Fruit fly (Drosophila melanogaster) whole organism, embryonic: Measurements from ENCODE around the gene Cyp4d14.

Source experiments
- Aef1 ChIP-seq: fragments of 200-800 bp; sonication (Bioruptor generic); IDR thresholded peaks from 3 replicates; pipeline ENCODE4 v1.3.6; 2022; ENCODE audit warnings: missing biosample characterization, missing genetic modification characterization
- CG10209 ChIP-seq: fragments of 200-800 bp; sonication (Bioruptor generic); optimal IDR thresholded peaks from 3 replicates; lab custom pipeline; 2017; ENCODE audit warnings: missing biosample characterization, mild to moderate bottlenecking, missing genetic modification characterization, missing genetic modification reagents
- CG13894 ChIP-seq: fragments of 200-800 bp; sonication (Bioruptor generic); optimal IDR thresholded peaks from 3 replicates; lab custom pipeline; 2018; ENCODE audit warnings: missing biosample characterization, mild to moderate bottlenecking, missing genetic modification characterization, moderate library complexity
- CG1602 ChIP-seq: fragments of 200-800 bp; sonication (Bioruptor generic); optimal IDR thresholded peaks from 3 replicates; lab custom pipeline; 2016; ENCODE audit warnings: missing biosample characterization, missing genetic modification characterization
- CG16813 ChIP-seq: fragments of 200-800 bp; sonication (Bioruptor generic); IDR thresholded peaks from 3 replicates; pipeline ENCODE4 v1.3.6; 2022; ENCODE audit warnings: missing biosample characterization, missing genetic modification characterization; ENCODE audit not compliant: partially characterized antibody
- CG17385 ChIP-seq: fragments of 200-800 bp; sonication (Bioruptor generic); optimal IDR thresholded peaks from 3 replicates; lab custom pipeline; 2018; ENCODE audit warnings: missing biosample characterization, mild to moderate bottlenecking, missing genetic modification characterization
- CG17568 ChIP-seq: fragments of 200-800 bp; sonication (Bioruptor generic); optimal IDR thresholded peaks from 2 replicates; lab custom pipeline; 2018; ENCODE audit warnings: missing biosample characterization, mild to moderate bottlenecking, missing genetic modification characterization, moderate library complexity
- CG1792 ChIP-seq: fragments of 200-800 bp; sonication (Bioruptor generic); optimal IDR thresholded peaks from 2 replicates; lab custom pipeline; 2016; ENCODE audit warnings: missing biosample characterization, missing genetic modification characterization
- CG18764 ChIP-seq: fragments of 200-800 bp; sonication (Bioruptor generic); optimal IDR thresholded peaks from 3 replicates; lab custom pipeline; 2016; ENCODE audit warnings: missing biosample characterization, missing genetic modification characterization
- CG4424 ChIP-seq: fragments of 200-800 bp; sonication (Bioruptor generic); optimal IDR thresholded peaks from 3 replicates; lab custom pipeline; 2016; ENCODE audit warnings: missing biosample characterization, missing genetic modification characterization
- CG4617 ChIP-seq: fragments of 200-800 bp; sonication (Bioruptor generic); optimal IDR thresholded peaks from 3 replicates; lab custom pipeline; 2016; ENCODE audit warnings: missing biosample characterization, missing genetic modification characterization, borderline replicate concordance
- CG7786 ChIP-seq: fragments of 200-800 bp; sonication (Bioruptor generic); optimal IDR thresholded peaks from 2 replicates; lab custom pipeline; 2016; ENCODE audit warnings: missing biosample characterization, missing genetic modification characterization
- CG7987 ChIP-seq: fragments of 200-800 bp; sonication (Bioruptor generic); optimal IDR thresholded peaks from 2 replicates; lab custom pipeline; 2018; ENCODE audit warnings: missing biosample characterization, mild to moderate bottlenecking, missing genetic modification characterization, moderate library complexity
- CoRest ChIP-seq: fragments of 200-800 bp; sonication (Bioruptor generic); optimal IDR thresholded peaks from 3 replicates; lab custom pipeline; 2018; ENCODE audit warnings: missing biosample characterization, mild to moderate bottlenecking, missing genetic modification characterization, moderate library complexity
- Dbx ChIP-seq: fragments of 200-800 bp; sonication (Bioruptor generic); IDR thresholded peaks from 3 replicates; pipeline ENCODE4 v1.3.6; 2022; ENCODE audit warnings: missing biosample characterization, missing genetic modification characterization
- Doc3 ChIP-seq: fragments of 200-800 bp; sonication (Bioruptor generic); IDR thresholded peaks from 3 replicates; pipeline ENCODE4 v1.3.6; 2022; ENCODE audit warnings: missing biosample characterization, missing genetic modification characterization; ENCODE audit not compliant: partially characterized antibody
- HLHmδ ChIP-seq: fragments of 200-800 bp; sonication (Bioruptor generic); optimal IDR thresholded peaks from 2 replicates; lab custom pipeline; 2018; ENCODE audit warnings: missing biosample characterization, mild to moderate bottlenecking, missing genetic modification characterization, moderate library complexity
- Hr39 ChIP-seq: fragments of >200 bp; optimal IDR thresholded peaks from 2 replicates; lab custom pipeline; 2017
- Nf-YB ChIP-seq: fragments of 200-800 bp; sonication (Bioruptor generic); optimal IDR thresholded peaks from 3 replicates; lab custom pipeline; 2019; ENCODE audit warnings: missing biosample characterization, mild to moderate bottlenecking, missing genetic modification characterization, moderate library complexity
- Nf-YC ChIP-seq: fragments of 200-800 bp; optimal IDR thresholded peaks from 3 replicates; lab custom pipeline; 2019; ENCODE audit warnings: missing biosample characterization, mild to moderate bottlenecking, missing genetic modification characterization, moderate library complexity
- Oli ChIP-seq: fragments of 200-800 bp; sonication (Bioruptor generic); optimal IDR thresholded peaks from 2 replicates; lab custom pipeline; 2018; ENCODE audit warnings: missing biosample characterization, mild to moderate bottlenecking, missing genetic modification characterization, moderate library complexity
- Optix ChIP-seq: fragments of 200-800 bp; sonication (Bioruptor generic); IDR thresholded peaks from 3 replicates; pipeline ENCODE4 v1.3.6; 2022; ENCODE audit warnings: missing biosample characterization, missing genetic modification characterization
- Side ChIP-seq: fragments of 200-800 bp; sonication (Bioruptor generic); optimal IDR thresholded peaks from 2 replicates; lab custom pipeline; 2016; ENCODE audit warnings: missing biosample characterization, missing genetic modification characterization
- Stat92E ChIP-seq, 3 experiments: fragments of >200 bp in 2 of 3; fragments of 200-800 bp in 1 of 3; sonication (Bioruptor generic) in 1 of 3; optimal IDR thresholded peaks; 2 replicates each; lab custom pipeline; 2017 to 2019; ENCODE audit warnings: missing biosample characterization in 3 of 3, missing genetic modification characterization in 3 of 3, mild to moderate bottlenecking in 1 of 3, moderate library complexity in 1 of 3
- Xbp1 ChIP-seq: fragments of 200-800 bp; sonication (Bioruptor generic); optimal IDR thresholded peaks from 3 replicates; lab custom pipeline; 2016; ENCODE audit warnings: missing biosample characterization, mild to moderate bottlenecking, missing genetic modification characterization
- ato ChIP-seq: fragments of 200-800 bp; sonication (Bioruptor generic); IDR thresholded peaks from 2 replicates; pipeline ENCODE4 v1.3.6; 2022; ENCODE audit warnings: missing biosample characterization, missing genetic modification characterization; ENCODE audit not compliant: partially characterized antibody
- cg ChIP-seq: fragments of 200-800 bp; sonication (Bioruptor generic); optimal IDR thresholded peaks from 3 replicates; lab custom pipeline; 2019; ENCODE audit warnings: missing biosample characterization, mild to moderate bottlenecking, missing genetic modification characterization, moderate library complexity
- corto ChIP-seq: fragments of 200-800 bp; sonication (Bioruptor generic); optimal IDR thresholded peaks from 2 replicates; lab custom pipeline; 2016; ENCODE audit warnings: missing biosample characterization, mild to moderate bottlenecking, missing genetic modification characterization, moderate library complexity
- croc ChIP-seq: fragments of 200-800 bp; sonication (Bioruptor generic); conservative IDR thresholded peaks from 3 replicates; pipeline ENCODE4 v1.3.6; 2022; ENCODE audit warnings: missing biosample characterization, missing genetic modification characterization
- crol ChIP-seq: fragments of 200-800 bp; sonication (Bioruptor generic); IDR thresholded peaks from 2 replicates; pipeline ENCODE4 v1.3.6; 2022; ENCODE audit warnings: missing biosample characterization, missing genetic modification characterization
- danr ChIP-seq: fragments of 200-800 bp; sonication (Bioruptor generic); IDR thresholded peaks from 2 replicates; pipeline ENCODE4 v1.3.6; 2022; ENCODE audit warnings: missing biosample characterization, missing genetic modification characterization
- dmrt99B ChIP-seq: fragments of 200-800 bp; sonication (Bioruptor generic); optimal IDR thresholded peaks from 2 replicates; lab custom pipeline; 2018; ENCODE audit warnings: missing biosample characterization, mild to moderate bottlenecking, missing genetic modification characterization, moderate library complexity
- dysf ChIP-seq: fragments of 200-800 bp; sonication (Bioruptor generic); IDR thresholded peaks from 3 replicates; pipeline ENCODE4 v1.3.6; 2022; ENCODE audit warnings: missing biosample characterization, missing genetic modification characterization
- esg ChIP-seq: fragments of 200-800 bp; sonication (Bioruptor generic); conservative IDR thresholded peaks from 2 replicates; pipeline ENCODE4 v1.3.6; 2022; ENCODE audit warnings: missing biosample characterization, missing genetic modification characterization
- fd64A ChIP-seq: fragments of 200-800 bp; sonication (Bioruptor generic); optimal IDR thresholded peaks from 3 replicates; lab custom pipeline; 2018; ENCODE audit warnings: missing biosample characterization, mild to moderate bottlenecking, missing genetic modification characterization
- fru ChIP-seq: fragments of >200 bp; optimal IDR thresholded peaks from 2 replicates; lab custom pipeline; 2017
- gfzf ChIP-seq: fragments of 200-800 bp; sonication (Bioruptor generic); optimal IDR thresholded peaks from 2 replicates; lab custom pipeline; 2016; ENCODE audit warnings: missing biosample characterization, mild to moderate bottlenecking, missing genetic modification characterization, moderate library complexity
- inv ChIP-seq: fragments of 200-800 bp; sonication (Bioruptor generic); IDR thresholded peaks from 2 replicates; pipeline ENCODE4 v1.3.6; 2022; ENCODE audit warnings: missing biosample characterization, missing genetic modification characterization; ENCODE audit not compliant: partially characterized antibody
- lov ChIP-seq, 2 experiments: fragments of 200-800 bp in 1 of 2; fragments of >200 bp in 1 of 2; sonication (Bioruptor generic) in 1 of 2; IDR thresholded peaks in 1 of 2; optimal IDR thresholded peaks in 1 of 2; 2 replicates in 1 of 2; 3 replicates in 1 of 2; pipeline versions ENCODE4 v1.3.6 to Lab custom; 2017 to 2022; ENCODE audit warnings: missing biosample characterization in 1 of 2, missing genetic modification characterization in 1 of 2
- mirr ChIP-seq: fragments of 200-800 bp; sonication (Bioruptor generic); optimal IDR thresholded peaks from 3 replicates; lab custom pipeline; 2018; ENCODE audit warnings: missing biosample characterization, mild to moderate bottlenecking, missing genetic modification characterization
- mld ChIP-seq: fragments of 200-800 bp; sonication (Bioruptor generic); IDR thresholded peaks from 3 replicates; pipeline ENCODE4 v1.3.6; 2022; ENCODE audit warnings: missing biosample characterization, missing genetic modification characterization; ENCODE audit not compliant: partially characterized antibody
- p53 ChIP-seq: fragments of 200-800 bp; sonication (Bioruptor generic); optimal IDR thresholded peaks from 2 replicates; lab custom pipeline; 2016; ENCODE audit warnings: missing biosample characterization, missing genetic modification characterization
- pzg ChIP-seq: fragments of 200-800 bp; sonication (Bioruptor generic); optimal IDR thresholded peaks from 3 replicates; lab custom pipeline; 2018; ENCODE audit warnings: missing biosample characterization, mild to moderate bottlenecking, missing genetic modification characterization, moderate library complexity
- ranshi ChIP-seq: fragments of 200-800 bp; sonication (Bioruptor generic); IDR thresholded peaks from 2 replicates; pipeline ENCODE4 v1.3.6; 2022; ENCODE audit warnings: missing biosample characterization, missing genetic modification characterization
- rib ChIP-seq: fragments of 200-800 bp; sonication (Bioruptor generic); IDR thresholded peaks from 2 replicates; pipeline ENCODE4 v1.3.6; 2022; ENCODE audit warnings: missing biosample characterization, missing genetic modification characterization
- sens-2 ChIP-seq: fragments of 200-800 bp; sonication (Bioruptor generic); IDR thresholded peaks from 2 replicates; pipeline ENCODE4 v1.3.6; 2022; ENCODE audit warnings: missing biosample characterization, missing genetic modification characterization
- slbo ChIP-seq: fragments of 200-800 bp; sonication (Bioruptor generic); IDR thresholded peaks from 2 replicates; pipeline ENCODE4 v1.3.6; 2022; ENCODE audit warnings: missing biosample characterization, missing genetic modification characterization
- slou ChIP-seq: fragments of 200-800 bp; sonication (Bioruptor generic); optimal IDR thresholded peaks from 3 replicates; lab custom pipeline; 2016; ENCODE audit warnings: missing biosample characterization, missing genetic modification characterization
- toy ChIP-seq: fragments of 200-800 bp; sonication (Bioruptor generic); IDR thresholded peaks from 2 replicates; pipeline ENCODE4 v1.3.6; 2022; ENCODE audit warnings: missing biosample characterization, missing genetic modification characterization
- trh ChIP-seq: fragments of 200-800 bp; sonication (Bioruptor generic); optimal IDR thresholded peaks from 2 replicates; lab custom pipeline; 2016; ENCODE audit warnings: missing biosample characterization, missing genetic modification characterization
- wor ChIP-seq: fragments of 200-800 bp; sonication (Bioruptor generic); IDR thresholded peaks from 2 replicates; pipeline ENCODE4 v1.3.6; 2022; ENCODE audit warnings: missing biosample characterization, missing genetic modification characterization

Cyp4d14 gene

dm6 chrX:2166129-2166528 is 9.0 kb downstream of the Cyp4d14 start:
- TF ChIP-seq pzg (GFP tag; lab: Kevin White, UChicago) (no peak), CG7786 (no peak), fru (lab: Kevin White, UChicago) (no peak), lov (optimal IDR thresholded peaks at IDR 0.05; lab: Kevin White, UChicago) (no peak), lov (GFP tag; IDR thresholded peaks at IDR 0.05; lab: Robert Waterston, UW) (no peak), CG17568 (GFP tag; lab: Kevin White, UChicago) (no peak), CG10209 (GFP tag; lab: Kevin White, UChicago) (no peak), Optix (peak; percentile 65; the same call in 2 of the 3 replicates), p53 (GFP tag; lab: Kevin White, UChicago) (no peak), esg (peak; percentile 51), rib (GFP tag; lab: Robert Waterston, UW) (no peak), Dbx (GFP tag; lab: Robert Waterston, UW) (no peak), Doc3 (GFP tag; lab: Robert Waterston, UW) (no peak), CG7987 (GFP tag; lab: Kevin White, UChicago) (no peak), inv (GFP tag; lab: Robert Waterston, UW) (no peak), Stat92E (GFP tag; optimal IDR thresholded peaks at IDR 0.05; lab: Kevin White, UChicago) (no peak), crol (GFP tag; lab: Robert Waterston, UW) (no peak), Hr39 (lab: Kevin White, UChicago) (no peak), mirr (GFP tag; lab: Kevin White, UChicago) (no peak), ranshi (GFP tag; lab: Robert Waterston, UW) (peak; percentile 61; the same call in 1 of the 2 replicates), gfzf (GFP tag; lab: Kevin White, UChicago) (no peak), cg (GFP tag; lab: Kevin White, UChicago) (no peak), HLHmδ (GFP tag; lab: Kevin White, UChicago) (no peak), dysf (peak; percentile 45; the same call in 2 of the 3 replicates), fd64A (GFP tag; lab: Kevin White, UChicago) (no peak), CG4617 (GFP tag; lab: Kevin White, UChicago) (no peak), Nf-YB (GFP tag; lab: Kevin White, UChicago) (no peak), wor (GFP tag; lab: Robert Waterston, UW) (peak; percentile 74), CG17385 (peak; percentile 24), danr (GFP tag; lab: Robert Waterston, UW) (0 out of 2 replicates have a peak, but pooled peaks have one; percentile 10), trh (GFP tag; lab: Kevin White, UChicago) (no peak), Oli (tag; lab: Kevin White, UChicago) (peak; percentile 46), CG1602 (GFP tag; lab: Kevin White, UChicago) (peak; percentile 19), slbo (peak; percentile 53), dmrt99B (tag; lab: Kevin White, UChicago) (peak; percentile 74), CG13894 (tag; lab: Kevin White, UChicago) (no peak), croc (GFP tag; lab: Robert Waterston, UW) (no peak; the same call in 2 of the 3 replicates), corto (GFP tag; lab: Kevin White, UChicago) (no peak), Nf-YC (tag; lab: Kevin White, UChicago) (no peak), CG18764 (GFP tag; lab: Kevin White, UChicago) (no peak), Side (GFP tag; lab: Kevin White, UChicago) (no peak), ato (GFP tag; lab: Robert Waterston, UW) (no peak), CG4424 (GFP tag; lab: Kevin White, UChicago) (peak; percentile 47), Xbp1 (GFP tag; lab: Kevin White, UChicago) (peak; percentile 53), slou (GFP tag; lab: Kevin White, UChicago) (no peak), CG16813 (GFP tag; lab: Robert Waterston, UW) (no peak), sens-2 (GFP tag; lab: Robert Waterston, UW) (no peak), CoRest (tag; lab: Kevin White, UChicago) (peak; percentile 3), Aef1 (GFP tag; lab: Robert Waterston, UW) (0 out of 3 replicates have a peak, but pooled peaks have one; percentile 10), CG1792 (GFP tag; lab: Kevin White, UChicago) (peak; percentile 22), mld (GFP tag; lab: Robert Waterston, UW) (no peak), toy (GFP tag; lab: Robert Waterston, UW) (no peak)
